Fruit fly (Drosophila melanogaster): Measurements from ENCODE around the gene yip2.

- TF ChIP-seq CTCF (optimal IDR thresholded peaks at IDR 0.05) (no peak), CG8478 (optimal IDR thresholded peaks at IDR 0.05) (no peak)
Observed at dm6 chr2L:9948520-9948858, 33.4 kb downstream of the yip2 start.

All from S2 (cell line).